Fruit fly (Drosophila melanogaster) whole organism, embryonic: ENCODE data around the gene CG32379.

Experiments
- Abd-B ChIP-seq: fragments of 200-800 bp; sonication (Bioruptor generic); optimal IDR thresholded peaks from 2 replicates; lab custom pipeline; 2018; ENCODE audit warnings: missing biosample characterization, mild to moderate bottlenecking, missing genetic modification characterization, moderate library complexity
- BEAF-32 ChIP-seq: fragments of 200-800 bp; sonication (Bioruptor generic); optimal IDR thresholded peaks from 3 replicates; lab custom pipeline; 2017; ENCODE audit warnings: missing biosample characterization, missing genetic modification characterization, mild to moderate bottlenecking, moderate library complexity, missing genetic modification reagents
- CG10431 ChIP-seq: fragments of 200-800 bp; sonication (Bioruptor generic); optimal IDR thresholded peaks from 3 replicates; lab custom pipeline; 2018; ENCODE audit warnings: missing biosample characterization, mild to moderate bottlenecking, missing genetic modification characterization
- CG10543 ChIP-seq: fragments of 200-800 bp; sonication (Bioruptor generic); optimal IDR thresholded peaks from 3 replicates; lab custom pipeline; 2017; ENCODE audit warnings: missing biosample characterization, mild to moderate bottlenecking, missing genetic modification characterization, moderate library complexity
- CG11093 ChIP-seq: fragments of 200-800 bp; sonication (Bioruptor generic); IDR thresholded peaks from 3 replicates; pipeline ENCODE4 v1.3.6; 2022; ENCODE audit warnings: missing biosample characterization, missing genetic modification characterization
- CG11504 ChIP-seq: fragments of 200-800 bp; sonication (Bioruptor generic); optimal IDR thresholded peaks from 3 replicates; lab custom pipeline; 2019; ENCODE audit warnings: missing biosample characterization, mild to moderate bottlenecking, missing genetic modification characterization, moderate library complexity
- CG12071 ChIP-seq: fragments of 200-800 bp; sonication (Bioruptor generic); optimal IDR thresholded peaks from 3 replicates; lab custom pipeline; 2018; ENCODE audit warnings: missing biosample characterization, mild to moderate bottlenecking, missing genetic modification characterization
- CG12219 ChIP-seq: fragments of 200-800 bp; sonication (Bioruptor generic); optimal IDR thresholded peaks from 3 replicates; lab custom pipeline; 2018; ENCODE audit warnings: missing biosample characterization, mild to moderate bottlenecking, missing genetic modification characterization
- CG14860 ChIP-seq: fragments of 200-800 bp; sonication (Bioruptor generic); IDR thresholded peaks from 3 replicates; pipeline ENCODE4 v1.3.6; 2022; ENCODE audit warnings: missing biosample characterization, missing genetic modification characterization; ENCODE audit not compliant: partially characterized antibody
- CG15269 ChIP-seq: fragments of 200-800 bp; sonication (Bioruptor generic); optimal IDR thresholded peaks from 2 replicates; lab custom pipeline; 2018; ENCODE audit warnings: missing biosample characterization, mild to moderate bottlenecking, missing genetic modification characterization, moderate library complexity
- CG15479 ChIP-seq: fragments of 200-800 bp; sonication (Bioruptor generic); optimal IDR thresholded peaks from 3 replicates; lab custom pipeline; 2019; ENCODE audit warnings: missing biosample characterization, mild to moderate bottlenecking, missing genetic modification characterization, moderate library complexity
- CG15696 ChIP-seq: fragments of 200-800 bp; sonication (Bioruptor generic); optimal IDR thresholded peaks from 2 replicates; lab custom pipeline; 2019; ENCODE audit warnings: missing biosample characterization, mild to moderate bottlenecking, missing genetic modification characterization, moderate library complexity
- CG17359 ChIP-seq: fragments of 200-800 bp; sonication (Bioruptor generic); optimal IDR thresholded peaks from 3 replicates; lab custom pipeline; 2018; ENCODE audit warnings: missing biosample characterization, mild to moderate bottlenecking, missing genetic modification characterization, moderate library complexity
- CG31441 ChIP-seq: fragments of 200-800 bp; sonication (Bioruptor generic); IDR thresholded peaks from 2 replicates; pipeline ENCODE4 v1.3.6; 2022; ENCODE audit warnings: missing biosample characterization, missing genetic modification characterization
- CG32532 ChIP-seq: fragments of 200-800 bp; sonication (Bioruptor generic); IDR thresholded peaks from 2 replicates; pipeline ENCODE4 v1.3.6; 2022; ENCODE audit warnings: missing biosample characterization, missing genetic modification characterization
- CG3838 ChIP-seq: fragments of 200-800 bp; sonication (Bioruptor generic); optimal IDR thresholded peaks from 3 replicates; lab custom pipeline; 2016; ENCODE audit warnings: missing biosample characterization, missing genetic modification characterization
- CG4328 ChIP-seq: fragments of 200-800 bp; sonication (Bioruptor generic); optimal IDR thresholded peaks from 3 replicates; lab custom pipeline; 2017; ENCODE audit warnings: missing biosample characterization, missing genetic modification reagents, missing genetic modification characterization
- CG5245 ChIP-seq: fragments of 200-800 bp; sonication (Bioruptor generic); optimal IDR thresholded peaks from 3 replicates; lab custom pipeline; 2016; ENCODE audit warnings: missing biosample characterization, missing genetic modification characterization
- CG8089 ChIP-seq: fragments of 200-800 bp; sonication (Bioruptor generic); optimal IDR thresholded peaks from 3 replicates; lab custom pipeline; 2016; ENCODE audit warnings: missing biosample characterization, missing genetic modification characterization
- CG9215 ChIP-seq: fragments of 200-800 bp; sonication (Bioruptor generic); IDR thresholded peaks from 2 replicates; pipeline ENCODE4 v1.3.6; 2022; ENCODE audit warnings: missing biosample characterization, missing genetic modification characterization
- Deaf1 ChIP-seq: fragments of 200-800 bp; optimal IDR thresholded peaks from 3 replicates; lab custom pipeline; 2019; ENCODE audit warnings: missing biosample characterization, mild to moderate bottlenecking, missing genetic modification characterization, moderate library complexity
- Dip3 ChIP-seq: fragments of 200-800 bp; sonication (Bioruptor generic); optimal IDR thresholded peaks from 3 replicates; lab custom pipeline; 2016; ENCODE audit warnings: missing biosample characterization, missing genetic modification characterization
- E2f2 ChIP-seq: fragments of 200-800 bp; sonication (Bioruptor generic); IDR thresholded peaks from 2 replicates; pipeline ENCODE4 v1.3.6; 2022; ENCODE audit warnings: missing biosample characterization, missing genetic modification characterization
- Ets97D ChIP-seq: fragments of 200-800 bp; sonication (Bioruptor generic); optimal IDR thresholded peaks from 3 replicates; lab custom pipeline; 2016; ENCODE audit warnings: missing biosample characterization, missing genetic modification characterization
- Gsc ChIP-seq: fragments of 200-800 bp; sonication (Bioruptor generic); IDR thresholded peaks from 2 replicates; pipeline ENCODE4 v1.3.6; 2022; ENCODE audit warnings: missing biosample characterization, missing genetic modification characterization
- Hr3 ChIP-seq: fragments of 200-800 bp; sonication (Bioruptor generic); optimal IDR thresholded peaks from 3 replicates; lab custom pipeline; 2016; ENCODE audit warnings: missing biosample characterization, missing genetic modification characterization
- Mes4 ChIP-seq: fragments of 200-800 bp; sonication (Bioruptor generic); optimal IDR thresholded peaks from 2 replicates; lab custom pipeline; 2016; ENCODE audit warnings: missing biosample characterization, missing genetic modification characterization
- PHDP ChIP-seq: fragments of 200-800 bp; sonication (Bioruptor generic); optimal IDR thresholded peaks from 3 replicates; lab custom pipeline; 2018; ENCODE audit warnings: missing biosample characterization, mild to moderate bottlenecking, missing genetic modification characterization, moderate library complexity
- Side ChIP-seq: fragments of 200-800 bp; sonication (Bioruptor generic); optimal IDR thresholded peaks from 2 replicates; lab custom pipeline; 2016; ENCODE audit warnings: missing biosample characterization, missing genetic modification characterization
- al ChIP-seq: fragments of 200-800 bp; sonication (Bioruptor generic); IDR thresholded peaks from 2 replicates; pipeline ENCODE4 v1.3.6; 2022; ENCODE audit warnings: missing biosample characterization, missing genetic modification characterization
- amos ChIP-seq: fragments of 200-800 bp; sonication (Bioruptor generic); IDR thresholded peaks from 2 replicates; pipeline ENCODE4 v1.3.6; 2022; ENCODE audit warnings: missing biosample characterization, missing genetic modification characterization; ENCODE audit not compliant: partially characterized antibody
- ap ChIP-seq: fragments of 200-800 bp; sonication (Bioruptor generic); IDR thresholded peaks from 2 replicates; pipeline ENCODE4 v1.3.6; 2022; ENCODE audit warnings: missing biosample characterization, missing genetic modification characterization
- dati ChIP-seq: fragments of 200-800 bp; sonication (Bioruptor generic); IDR thresholded peaks from 2 replicates; pipeline ENCODE4 v1.3.6; 2022; ENCODE audit warnings: missing biosample characterization, missing genetic modification characterization
- dysf ChIP-seq: fragments of 200-800 bp; sonication (Bioruptor generic); IDR thresholded peaks from 3 replicates; pipeline ENCODE4 v1.3.6; 2022; ENCODE audit warnings: missing biosample characterization, missing genetic modification characterization
- en ChIP-seq: fragments of 200-800 bp; sonication (Bioruptor generic); optimal IDR thresholded peaks from 2 replicates; lab custom pipeline; 2016; ENCODE audit warnings: missing biosample characterization, missing genetic modification characterization
- gsb ChIP-seq: fragments of 200-800 bp; sonication (Bioruptor generic); IDR thresholded peaks from 2 replicates; pipeline ENCODE4 v1.3.6; 2022; ENCODE audit warnings: missing biosample characterization, missing genetic modification characterization
- lola ChIP-seq, 3 experiments: fragments of >200 bp in 2 of 3; fragments of 200-800 bp in 1 of 3; sonication (Bioruptor generic) in 1 of 3; optimal IDR thresholded peaks; 2 replicates each; lab custom pipeline; 2017 to 2019; ENCODE audit warnings: missing biosample characterization in 3 of 3, missing genetic modification characterization in 3 of 3, mild to moderate bottlenecking in 1 of 3, moderate library complexity in 1 of 3
- mirr ChIP-seq: fragments of 200-800 bp; sonication (Bioruptor generic); optimal IDR thresholded peaks from 3 replicates; lab custom pipeline; 2018; ENCODE audit warnings: missing biosample characterization, mild to moderate bottlenecking, missing genetic modification characterization
- nerfin-1 ChIP-seq: fragments of 200-800 bp; sonication (Bioruptor generic); optimal IDR thresholded peaks from 3 replicates; lab custom pipeline; 2019; ENCODE audit warnings: missing biosample characterization, mild to moderate bottlenecking, missing genetic modification characterization, moderate library complexity
- pan ChIP-seq, 4 experiments: fragments of >200 bp in 3 of 4; fragments of 200-800 bp in 1 of 4; sonication (Bioruptor generic) in 1 of 4; optimal IDR thresholded peaks in 3 of 4; IDR thresholded peaks in 1 of 4; 2 replicates each; pipeline versions ENCODE4 v1.3.6 to Lab custom; 2017 to 2022; ENCODE audit warnings: missing biosample characterization in 2 of 4, missing genetic modification characterization in 2 of 4, mixed read lengths in 1 of 4
- peb ChIP-seq: fragments of 200-800 bp; sonication (Bioruptor generic); IDR thresholded peaks from 2 replicates; pipeline ENCODE4 v1.3.6; 2022; ENCODE audit warnings: missing biosample characterization, missing genetic modification characterization
- phol ChIP-seq: fragments of 200-800 bp; sonication (Bioruptor generic); optimal IDR thresholded peaks from 3 replicates; lab custom pipeline; 2018; ENCODE audit warnings: missing biosample characterization, mild to moderate bottlenecking, missing genetic modification characterization, moderate library complexity
- schlank ChIP-seq: fragments of 200-800 bp; sonication (Bioruptor generic); optimal IDR thresholded peaks from 2 replicates; lab custom pipeline; 2018; ENCODE audit warnings: missing biosample characterization, mild to moderate bottlenecking, missing genetic modification characterization
- slp2 ChIP-seq: fragments of 200-800 bp; sonication (Bioruptor generic); optimal IDR thresholded peaks from 2 replicates; lab custom pipeline; 2016; ENCODE audit warnings: missing biosample characterization, missing genetic modification characterization
- sna ChIP-seq: fragments of 200-800 bp; sonication (Bioruptor generic); IDR thresholded peaks from 2 replicates; pipeline ENCODE4 v1.3.6; 2022; ENCODE audit warnings: missing biosample characterization, missing genetic modification characterization; ENCODE audit not compliant: partially characterized antibody
- tap ChIP-seq: fragments of 200-800 bp; optimal IDR thresholded peaks from 3 replicates; lab custom pipeline; 2019; ENCODE audit warnings: missing biosample characterization, mild to moderate bottlenecking, missing genetic modification characterization, moderate library complexity
- tgo ChIP-seq: fragments of 200-800 bp; sonication (Bioruptor generic); IDR thresholded peaks from 3 replicates; pipeline ENCODE4 v1.3.6; 2022; ENCODE audit warnings: missing biosample characterization, missing genetic modification characterization
- unpg ChIP-seq: fragments of 200-800 bp; sonication (Bioruptor generic); optimal IDR thresholded peaks from 3 replicates; lab custom pipeline; 2018; ENCODE audit warnings: missing biosample characterization, mild to moderate bottlenecking, missing genetic modification characterization, moderate library complexity
- vfl ChIP-seq: fragments of 200-800 bp; sonication (Bioruptor generic); optimal IDR thresholded peaks from 2 replicates; lab custom pipeline; 2016; ENCODE audit warnings: missing biosample characterization, missing genetic modification characterization
- yki ChIP-seq: fragments of >200 bp; optimal IDR thresholded peaks from 3 replicates; lab custom pipeline; 2018

CG32379 gene

dm6 chr3L:7360324-7360852 is 35.8 kb upstream of the CG32379 start, which contains the start of gene Sec63 (continued):
- TF ChIP-seq CG12071 (no peak), dysf (no peak; the same call in 2 of the 3 replicates), lola (GFP tag; optimal IDR thresholded peaks at IDR 0.05; lab: Kevin White, UChicago) (no peak), Side (no peak), CG17359 (tag; lab: Kevin White, UChicago) (peak; percentile 49), yki (no peak), CG10543 (GFP tag; lab: Kevin White, UChicago) (peak; percentile 7), peb (GFP tag; lab: Robert Waterston, UW) (no peak), amos (GFP tag; lab: Robert Waterston, UW) (peak; percentile 92), vfl (GFP tag; lab: Kevin White, UChicago) (peak; percentile 4), phol (tag; lab: Kevin White, UChicago) (peak; percentile 82), CG15696 (tag; lab: Kevin White, UChicago) (peak; percentile 30), PHDP (tag; lab: Kevin White, UChicago) (no peak), slp2 (GFP tag; lab: Kevin White, UChicago) (no peak), CG10431 (no peak), Gsc (no peak), en (no peak), mirr (GFP tag; lab: Kevin White, UChicago) (no peak), CG4328 (GFP tag; lab: Kevin White, UChicago) (no peak), Abd-B (GFP tag; lab: Kevin White, UChicago) (peak; percentile 36), tgo (GFP tag; lab: Robert Waterston, UW) (no peak; the same call in 1 of the 3 replicates), pan (optimal IDR thresholded peaks at IDR 0.05; lab: Kevin White, UChicago) (no peak), pan (GFP tag; optimal IDR thresholded peaks at IDR 0.05 in 1 of 2, IDR thresholded peaks at IDR 0.05 in 1 of 2) (peak in 1 of 2 experiments; percentile 54), dati (GFP tag; lab: Robert Waterston, UW) (no peak), Mes4 (GFP tag; lab: Kevin White, UChicago) (no peak), CG31441 (GFP tag; lab: Robert Waterston, UW) (peak; percentile 51; the same call in 1 of the 2 replicates), BEAF-32 (peak; percentile 84), schlank (tag; lab: Kevin White, UChicago) (no peak), ap (GFP tag; lab: Robert Waterston, UW) (peak; percentile 49; the same call in 1 of the 2 replicates), CG12219 (GFP tag; lab: Kevin White, UChicago) (no peak), CG15269 (tag; lab: Kevin White, UChicago) (peak; percentile 16), nerfin-1 (tag; lab: Kevin White, UChicago) (peak; percentile 21), CG15479 (no peak), CG14860 (GFP tag; lab: Robert Waterston, UW) (peak; percentile 80), CG11504 (tag; lab: Kevin White, UChicago) (peak; percentile 60), CG3838 (GFP tag; lab: Kevin White, UChicago) (peak; percentile 2), Deaf1 (tag; lab: Kevin White, UChicago) (no peak), E2f2 (GFP tag; lab: Robert Waterston, UW) (peak; percentile 53; the same call in 1 of the 2 replicates), CG11093 (GFP tag; lab: Robert Waterston, UW) (no peak), gsb (no peak; the same call in 1 of the 2 replicates), sna (GFP tag; lab: Robert Waterston, UW) (peak; percentile 78), al (peak; percentile 62), CG5245 (GFP tag; lab: Kevin White, UChicago) (peak; percentile 54), CG32532 (GFP tag; lab: Robert Waterston, UW) (peak; percentile 61), unpg (GFP tag; lab: Kevin White, UChicago) (peak; percentile 53), Ets97D (GFP tag; lab: Kevin White, UChicago) (no peak), Hr3 (GFP tag; lab: Kevin White, UChicago) (peak; percentile 59), CG9215 (GFP tag; lab: Robert Waterston, UW) (peak; percentile 44), tap (tag; lab: Kevin White, UChicago) (no peak), CG8089 (GFP tag; lab: Kevin White, UChicago) (no peak), Dip3 (GFP tag; lab: Kevin White, UChicago) (peak; percentile 58)
